Worm (Caenorhabditis elegans): ENCODE data around the gene trm-1.

The trm-1 gene

DNA sequence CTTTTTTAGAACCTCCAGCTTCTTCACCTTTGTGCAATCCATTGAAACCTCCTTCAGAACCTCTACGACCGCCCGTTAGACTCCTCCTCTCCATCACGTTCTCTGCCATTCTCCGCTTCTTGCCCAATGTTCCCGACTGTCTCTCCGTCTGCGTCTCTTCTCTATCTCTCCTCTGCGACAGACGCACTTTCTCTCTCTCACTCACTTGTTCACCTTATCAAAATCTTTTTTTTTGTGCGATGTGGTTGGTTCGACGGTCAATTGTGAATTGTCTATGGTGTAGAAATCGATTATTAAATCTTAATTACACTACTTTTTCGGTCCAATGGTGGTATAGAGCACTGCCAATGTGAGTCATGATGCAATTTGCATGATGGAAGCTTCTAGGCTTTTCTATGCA is 8.0 kb upstream of the trm-1 start, which contains the start of gene atfs-1:
atfs-1 (plus strand) TSS at position 213 of the 400 bp plus-strand sequence.
- TF ChIP-seq zip-5 (tag; optimal IDR thresholded peaks at IDR 0.05): no peak
- peak; percentile 11 for TF ChIP-seq pqm-1 (tag; optimal IDR thresholded peaks at IDR 0.05)
- TF ChIP-seq unc-42 (tag; optimal IDR thresholded peaks at IDR 0.05): peak; percentile 48
- TF ChIP-seq ceh-18 (tag; optimal IDR thresholded peaks at IDR 0.05): peak; percentile 53
- peak; percentile 54 for TF ChIP-seq ceh-31 (tag; optimal IDR thresholded peaks at IDR 0.05)
- TF ChIP-seq ceh-48 (tag; optimal IDR thresholded peaks at IDR 0.05): no peak
- peak; percentile 44 for TF ChIP-seq tbx-2 (tag; optimal IDR thresholded peaks at IDR 0.05)
- no peak for TF ChIP-seq ama-1 (optimal IDR thresholded peaks at IDR 0.05)
- TF ChIP-seq rnt-1 (tag; optimal IDR thresholded peaks at IDR 0.05): no peak
- peak; percentile 8 for TF ChIP-seq dve-1 (tag; optimal IDR thresholded peaks at IDR 0.05)
- no peak for TF ChIP-seq C08G9.2 (tag; optimal IDR thresholded peaks at IDR 0.05)
- TF ChIP-seq nfya-1 (tag; optimal IDR thresholded peaks at IDR 0.05): peak; percentile 25
- no peak for TF ChIP-seq C38D4.7 (GFP tag; optimal IDR thresholded peaks at IDR 0.05)
- no peak for TF ChIP-seq ceh-2 (tag; optimal IDR thresholded peaks at IDR 0.05)
- TF ChIP-seq unc-55 (GFP tag; optimal IDR thresholded peaks at IDR 0.05): peak; percentile 55
- TF ChIP-seq ceh-45 (GFP tag; IDR thresholded peaks at IDR 0.05): no peak

DNA sequence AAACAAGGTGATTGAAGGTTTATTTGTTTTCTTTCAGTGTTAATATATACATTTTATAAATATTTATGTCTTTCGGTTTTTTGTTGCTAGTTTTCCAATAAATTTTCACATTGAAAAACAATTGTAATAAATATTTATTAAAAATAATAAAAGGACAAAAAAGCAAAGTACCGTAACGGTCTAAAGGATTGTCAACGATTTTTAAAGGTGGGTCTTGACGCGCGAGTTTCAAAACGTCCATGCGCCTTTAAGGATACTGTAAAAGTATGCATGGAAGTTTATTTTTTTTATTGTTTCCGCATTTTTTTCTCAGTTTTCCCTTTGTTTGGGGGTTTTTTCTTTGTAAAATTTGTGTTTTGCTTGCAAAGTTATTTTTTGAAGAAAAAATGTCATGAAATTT is 7.5 kb upstream of the trm-1 start:
- TF ChIP-seq ceh-22 (tag; optimal IDR thresholded peaks at IDR 0.05) (no peak), pax-1 (tag; optimal IDR thresholded peaks at IDR 0.05) (no peak), fax-1 (tag; optimal IDR thresholded peaks at IDR 0.05) (no peak), che-1 (tag; optimal IDR thresholded peaks at IDR 0.05) (no peak), hlh-30 (tag; optimal IDR thresholded peaks at IDR 0.05; ENCODE audit: insufficient read depth) (no peak), elt-2 (tag; optimal IDR thresholded peaks at IDR 0.05) (no peak), unc-86 (tag; optimal IDR thresholded peaks at IDR 0.05) (no peak), zip-5 (tag; optimal IDR thresholded peaks at IDR 0.05) (no peak), odd-2 (tag; optimal IDR thresholded peaks at IDR 0.05) (no peak), ceh-6 (GFP tag; optimal IDR thresholded peaks at IDR 0.05) (no peak), sox-2 (GFP tag; IDR thresholded peaks at IDR 0.05) (no peak), sox-4 (tag; optimal IDR thresholded peaks at IDR 0.05) (no peak), gmeb-2 (tag; optimal IDR thresholded peaks at IDR 0.05) (no peak), ceh-30 (tag; optimal IDR thresholded peaks at IDR 0.05) (no peak), nfya-1 (tag; optimal IDR thresholded peaks at IDR 0.05) (no peak), rnt-1 (tag; optimal IDR thresholded peaks at IDR 0.05) (no peak), K02D7.2 (tag; optimal IDR thresholded peaks at IDR 0.05) (no peak)

DNA sequence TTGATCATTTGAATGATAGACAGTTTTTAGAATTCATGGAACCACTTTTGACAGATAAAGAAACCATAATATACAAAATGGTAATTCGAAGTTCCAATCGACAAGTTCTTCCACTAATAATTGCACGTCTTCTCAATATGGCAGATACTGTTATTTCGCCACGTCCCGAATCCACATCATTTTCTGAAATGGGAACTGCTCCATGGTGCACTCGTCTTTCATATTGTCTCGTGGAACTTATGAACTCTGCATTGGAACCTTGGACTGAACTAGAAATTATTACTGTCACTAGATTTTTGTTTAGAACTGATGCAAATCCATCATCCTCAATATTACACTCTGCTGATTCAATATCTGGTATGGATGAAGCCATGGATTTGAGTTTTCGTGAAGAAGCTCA is 1.7 kb upstream of the trm-1 start:
- TF ChIP-seq T23F11.4 (GFP tag; optimal IDR thresholded peaks at IDR 0.05) (no peak), ceh-31 (tag; optimal IDR thresholded peaks at IDR 0.05) (no peak), unc-3 (GFP tag; conservative IDR thresholded peaks at IDR 0.05) (no peak), unc-3 (tag; optimal IDR thresholded peaks at IDR 0.05) (no peak), fkh-10 (GFP tag; optimal IDR thresholded peaks at IDR 0.05) (no peak), K02D7.2 (tag; optimal IDR thresholded peaks at IDR 0.05) (no peak), ceh-45 (GFP tag; IDR thresholded peaks at IDR 0.05) (no peak), ref-2 (tag; optimal IDR thresholded peaks at IDR 0.05) (no peak), ceh-9 (tag; optimal IDR thresholded peaks at IDR 0.05) (no peak), sox-2 (GFP tag; IDR thresholded peaks at IDR 0.05) (no peak), dmd-4 (tag; optimal IDR thresholded peaks at IDR 0.05; ENCODE audit: borderline replicate concordance) (no peak), gmeb-2 (tag; optimal IDR thresholded peaks at IDR 0.05) (no peak), npax-4 (tag; optimal IDR thresholded peaks at IDR 0.05) (no peak), lim-6 (tag; optimal IDR thresholded peaks at IDR 0.05) (no peak)

DNA sequence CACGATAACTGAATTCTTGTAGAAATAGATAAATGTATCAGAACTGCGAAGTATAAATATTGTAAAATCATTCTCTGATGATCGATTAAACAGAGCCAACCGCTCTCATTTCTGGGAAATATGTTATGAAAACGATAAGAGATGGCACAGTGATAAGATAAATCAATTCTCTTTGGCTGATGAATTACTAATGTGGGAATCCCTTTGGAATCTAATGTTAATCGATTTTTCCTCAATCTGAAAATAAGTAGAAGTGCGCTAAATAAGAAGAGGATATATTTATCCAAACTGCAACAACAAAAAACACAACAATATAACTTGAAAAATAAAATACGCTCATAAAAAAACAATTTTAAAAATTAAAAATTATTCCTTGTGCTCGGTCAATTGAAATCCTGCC is 2.6 kb downstream of the trm-1 start, which contains the start of gene cest-2.3:
cest-2.3 (minus strand) TSS at position 101 of the 400 bp plus-strand sequence.
- TF ChIP-seq elt-2 (tag; optimal IDR thresholded peaks at IDR 0.05): peak; percentile 40
- TF ChIP-seq pag-3 (tag; optimal IDR thresholded peaks at IDR 0.05; ENCODE audit: borderline replicate concordance): no peak
- TF ChIP-seq tbx-2 (tag; optimal IDR thresholded peaks at IDR 0.05): no peak

Measured in whole organism, late embryonic.